Fruit fly (Drosophila melanogaster) whole organism, embryonic: ENCODE results near the gene CG45100.

Experiments used
- Bgb ChIP-seq: fragments of 200-800 bp; sonication (Bioruptor generic); IDR thresholded peaks from 2 replicates; pipeline ENCODE4 v1.3.6; 2022; ENCODE audit warnings: missing biosample characterization, missing genetic modification characterization; ENCODE audit not compliant: partially characterized antibody
- CG10267 ChIP-seq: fragments of 200-800 bp; sonication (Bioruptor generic); optimal IDR thresholded peaks from 2 replicates; lab custom pipeline; 2018; ENCODE audit warnings: missing biosample characterization, mild to moderate bottlenecking, missing genetic modification characterization, moderate library complexity
- CG10366 ChIP-seq: fragments of 200-800 bp; sonication (Bioruptor generic); IDR thresholded peaks from 2 replicates; pipeline ENCODE4 v1.3.6; 2022; ENCODE audit warnings: missing biosample characterization, missing genetic modification characterization
- CG10979 ChIP-seq: fragments of 200-800 bp; sonication (Bioruptor generic); optimal IDR thresholded peaks from 2 replicates; lab custom pipeline; 2018; ENCODE audit warnings: missing biosample characterization, mild to moderate bottlenecking, missing genetic modification characterization, moderate library complexity
- CG11085 ChIP-seq: fragments of 200-800 bp; sonication (Bioruptor generic); IDR thresholded peaks from 2 replicates; pipeline ENCODE4 v1.3.6; 2022; ENCODE audit warnings: missing biosample characterization, missing genetic modification characterization
- CG12659 ChIP-seq: fragments of 200-800 bp; sonication (Bioruptor generic); optimal IDR thresholded peaks from 3 replicates; lab custom pipeline; 2017; ENCODE audit warnings: mild to moderate bottlenecking, missing biosample characterization, missing genetic modification reagents, missing genetic modification characterization
- CG17829 ChIP-seq: fragments of 200-800 bp; optimal IDR thresholded peaks from 2 replicates; lab custom pipeline; 2019; ENCODE audit warnings: missing biosample characterization, mild to moderate bottlenecking, missing genetic modification characterization, moderate library complexity
- CG3065 ChIP-seq: fragments of 200-800 bp; sonication (Bioruptor generic); optimal IDR thresholded peaks from 2 replicates; lab custom pipeline; 2016; ENCODE audit warnings: missing biosample characterization, missing genetic modification characterization
- CG33213 ChIP-seq: fragments of 200-800 bp; sonication (Bioruptor generic); optimal IDR thresholded peaks from 3 replicates; lab custom pipeline; 2016; ENCODE audit warnings: missing biosample characterization, missing genetic modification characterization
- CG34422 ChIP-seq: fragments of 200-800 bp; sonication (Bioruptor generic); IDR thresholded peaks from 3 replicates; pipeline ENCODE4 v1.3.6; 2022; ENCODE audit warnings: missing biosample characterization, missing genetic modification characterization
- CG4730 ChIP-seq: fragments of 200-800 bp; sonication (Bioruptor generic); IDR thresholded peaks from 2 replicates; pipeline ENCODE4 v1.3.6; 2022; ENCODE audit warnings: missing biosample characterization, missing genetic modification characterization
- CG9797 ChIP-seq: fragments of 200-800 bp; sonication (Bioruptor generic); optimal IDR thresholded peaks from 3 replicates; lab custom pipeline; 2018; ENCODE audit warnings: missing biosample characterization, mild to moderate bottlenecking, missing genetic modification characterization
- CoRest ChIP-seq: fragments of 200-800 bp; sonication (Bioruptor generic); optimal IDR thresholded peaks from 3 replicates; lab custom pipeline; 2018; ENCODE audit warnings: missing biosample characterization, mild to moderate bottlenecking, missing genetic modification characterization, moderate library complexity
- Dll ChIP-seq: fragments of 200-800 bp; sonication (Bioruptor generic); IDR thresholded peaks from 4 replicates; pipeline ENCODE4 v1.3.6; 2022; ENCODE audit warnings: missing biosample characterization, missing genetic modification characterization; ENCODE audit not compliant: partially characterized antibody
- E2f2 ChIP-seq: fragments of 200-800 bp; sonication (Bioruptor generic); IDR thresholded peaks from 2 replicates; pipeline ENCODE4 v1.3.6; 2022; ENCODE audit warnings: missing biosample characterization, missing genetic modification characterization
- Ets65A ChIP-seq: fragments of 200-800 bp; sonication (Bioruptor generic); peaks from one replicate; lab custom pipeline; 2016; ENCODE audit warnings: missing biosample characterization, missing genetic modification characterization
- Gsc ChIP-seq: fragments of 200-800 bp; sonication (Bioruptor generic); IDR thresholded peaks from 2 replicates; pipeline ENCODE4 v1.3.6; 2022; ENCODE audit warnings: missing biosample characterization, missing genetic modification characterization
- Hmx ChIP-seq: fragments of 200-800 bp; sonication (Bioruptor generic); optimal IDR thresholded peaks from 2 replicates; lab custom pipeline; 2016; ENCODE audit warnings: missing biosample characterization, missing genetic modification characterization
- Jarid2 ChIP-seq: fragments of 200-800 bp; sonication (Bioruptor generic); optimal IDR thresholded peaks from 3 replicates; lab custom pipeline; 2017; ENCODE audit warnings: mild to moderate bottlenecking, missing biosample characterization, missing genetic modification reagents, missing genetic modification characterization
- MTF-1 ChIP-seq: fragments of 200-800 bp; sonication (Bioruptor generic); optimal IDR thresholded peaks from 2 replicates; lab custom pipeline; 2018; ENCODE audit warnings: missing biosample characterization, mild to moderate bottlenecking, missing genetic modification characterization, borderline replicate concordance
- Rfx ChIP-seq: fragments of 200-800 bp; sonication (Bioruptor generic); IDR thresholded peaks from 2 replicates; pipeline ENCODE4 v1.3.6; 2022; ENCODE audit warnings: missing biosample characterization, missing genetic modification characterization
- Xbp1 ChIP-seq: fragments of 200-800 bp; sonication (Bioruptor generic); optimal IDR thresholded peaks from 3 replicates; lab custom pipeline; 2016; ENCODE audit warnings: missing biosample characterization, mild to moderate bottlenecking, missing genetic modification characterization
- Xrp1 ChIP-seq: fragments of 200-800 bp; sonication (Bioruptor generic); IDR thresholded peaks from 2 replicates; pipeline ENCODE4 v1.3.6; 2022; ENCODE audit warnings: missing biosample characterization, missing genetic modification characterization
- ato ChIP-seq: fragments of 200-800 bp; sonication (Bioruptor generic); IDR thresholded peaks from 2 replicates; pipeline ENCODE4 v1.3.6; 2022; ENCODE audit warnings: missing biosample characterization, missing genetic modification characterization; ENCODE audit not compliant: partially characterized antibody
- dmrt11E ChIP-seq: fragments of 200-800 bp; sonication (Bioruptor generic); optimal IDR thresholded peaks from 3 replicates; lab custom pipeline; 2018; ENCODE audit warnings: missing biosample characterization, mild to moderate bottlenecking, missing genetic modification characterization, moderate library complexity
- dmrt99B ChIP-seq: fragments of 200-800 bp; sonication (Bioruptor generic); optimal IDR thresholded peaks from 2 replicates; lab custom pipeline; 2018; ENCODE audit warnings: missing biosample characterization, mild to moderate bottlenecking, missing genetic modification characterization, moderate library complexity
- ems ChIP-seq: fragments of 200-800 bp; sonication (Bioruptor generic); optimal IDR thresholded peaks from 3 replicates; lab custom pipeline; 2016; ENCODE audit warnings: missing biosample characterization, missing genetic modification characterization
- hb ChIP-seq: fragments of 200-800 bp; sonication (Bioruptor generic); IDR thresholded peaks from 3 replicates; pipeline ENCODE4 v1.3.6; 2022; ENCODE audit warnings: missing biosample characterization, missing genetic modification characterization; ENCODE audit not compliant: partially characterized antibody
- nmo ChIP-seq: fragments of 200-800 bp; sonication (Bioruptor generic); optimal IDR thresholded peaks from 2 replicates; lab custom pipeline; 2018; ENCODE audit warnings: missing biosample characterization, mild to moderate bottlenecking, missing genetic modification characterization, moderate library complexity
- nom ChIP-seq: fragments of 200-800 bp; sonication (Bioruptor generic); optimal IDR thresholded peaks from 2 replicates; lab custom pipeline; 2017; ENCODE audit warnings: missing biosample characterization, missing genetic modification characterization, mild to moderate bottlenecking, moderate library complexity, missing genetic modification reagents
- onecut ChIP-seq: fragments of 200-800 bp; sonication (Bioruptor generic); IDR thresholded peaks from 2 replicates; pipeline ENCODE4 v1.3.6; 2022; ENCODE audit warnings: missing biosample characterization, missing genetic modification characterization
- phol ChIP-seq: fragments of 200-800 bp; sonication (Bioruptor generic); optimal IDR thresholded peaks from 3 replicates; lab custom pipeline; 2018; ENCODE audit warnings: missing biosample characterization, mild to moderate bottlenecking, missing genetic modification characterization, moderate library complexity
- slbo ChIP-seq: fragments of 200-800 bp; sonication (Bioruptor generic); IDR thresholded peaks from 2 replicates; pipeline ENCODE4 v1.3.6; 2022; ENCODE audit warnings: missing biosample characterization, missing genetic modification characterization
- stwl ChIP-seq: fragments of 200-800 bp; sonication (Bioruptor generic); optimal IDR thresholded peaks from 3 replicates; lab custom pipeline; 2018; ENCODE audit warnings: missing biosample characterization, mild to moderate bottlenecking, missing genetic modification characterization, moderate library complexity
- sug ChIP-seq: fragments of 200-800 bp; optimal IDR thresholded peaks from 2 replicates; lab custom pipeline; 2019; ENCODE audit warnings: missing biosample characterization, mild to moderate bottlenecking, missing genetic modification characterization, moderate library complexity
- tgo ChIP-seq: fragments of 200-800 bp; sonication (Bioruptor generic); IDR thresholded peaks from 3 replicates; pipeline ENCODE4 v1.3.6; 2022; ENCODE audit warnings: missing biosample characterization, missing genetic modification characterization
- vvl ChIP-seq: fragments of 200-800 bp; sonication (Bioruptor generic); IDR thresholded peaks from 2 replicates; pipeline ENCODE4 v1.3.6; 2022; ENCODE audit warnings: missing biosample characterization, missing genetic modification characterization
- zf30C ChIP-seq: fragments of 200-800 bp; sonication (Bioruptor generic); optimal IDR thresholded peaks from 3 replicates; lab custom pipeline; 2018; ENCODE audit warnings: missing biosample characterization, mild to moderate bottlenecking, missing genetic modification characterization

Gene CG45100

DNA sequence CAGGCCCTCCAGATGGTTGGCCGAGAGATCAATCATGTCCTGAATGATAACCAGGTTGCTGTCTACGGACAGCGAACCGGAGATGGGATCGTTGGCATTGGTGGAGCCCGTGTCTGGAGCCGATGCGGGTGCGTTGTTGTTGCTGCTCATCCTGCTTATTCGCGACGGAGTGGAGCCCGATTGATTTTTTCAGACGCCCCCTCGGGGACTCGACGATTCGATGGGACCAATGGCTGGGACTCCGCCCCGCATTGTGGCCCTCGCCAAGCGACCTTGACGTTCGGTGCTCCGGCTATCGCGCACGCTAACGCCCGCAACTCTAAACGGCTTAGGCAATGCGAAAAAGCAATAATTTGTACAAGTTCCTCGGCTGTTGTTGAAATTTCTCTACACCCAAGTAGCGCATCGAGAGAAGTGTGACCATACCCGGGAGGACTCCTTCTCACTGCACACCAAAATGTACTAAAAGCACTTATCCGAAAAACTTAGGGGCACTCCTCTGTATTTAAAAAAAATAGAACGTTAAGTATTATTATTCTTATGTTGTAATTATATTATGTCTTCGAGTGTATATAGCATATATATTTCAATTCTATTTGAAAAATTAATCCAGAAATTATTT lies 9.2 kb upstream of the CG45100 start, which contains the start of gene ksr (continued):
- TF ChIP-seq CG17829 (tag; lab: Kevin White, UChicago) (peak; percentile 64), Hmx (no peak), CG10267 (tag; lab: Kevin White, UChicago) (peak; percentile 74), onecut (GFP tag; lab: Robert Waterston, UW) (peak; percentile 80), stwl (tag; lab: Kevin White, UChicago) (peak; percentile 12), tgo (GFP tag; lab: Robert Waterston, UW) (peak; percentile 51; the same call in 1 of the 3 replicates), sug (no peak), CG9797 (peak; percentile 55), Bgb (peak; percentile 29; the same call in 1 of the 2 replicates), phol (tag; lab: Kevin White, UChicago) (peak; percentile 43), CG11085 (GFP tag; lab: Robert Waterston, UW) (no peak), hb (GFP tag; lab: Robert Waterston, UW) (0 out of 3 replicates have a peak, but pooled peaks have one; percentile 17), E2f2 (GFP tag; lab: Robert Waterston, UW) (no peak), Dll (GFP tag; lab: Robert Waterston, UW) (0 out of 4 replicates have a peak, but pooled peaks have one; percentile 18), CG34422 (peak; percentile 38; the same call in 1 of the 3 replicates), Rfx (GFP tag; lab: Robert Waterston, UW) (peak; percentile 17; the same call in 1 of the 2 replicates), CG4730 (GFP tag; lab: Robert Waterston, UW) (no peak), Jarid2 (GFP tag; lab: Kevin White, UChicago) (peak; percentile 2), nom (GFP tag; lab: Kevin White, UChicago) (no peak), vvl (GFP tag; lab: Robert Waterston, UW) (peak; percentile 34; the same call in 1 of the 2 replicates), CG12659 (peak; percentile 15), Xbp1 (GFP tag; lab: Kevin White, UChicago) (peak; percentile 36), slbo (GFP tag; lab: Robert Waterston, UW) (peak; percentile 63), ems (no peak), ato (GFP tag; lab: Robert Waterston, UW) (no peak), CG10366 (peak; percentile 16; the same call in 1 of the 2 replicates), Gsc (GFP tag; lab: Robert Waterston, UW) (no peak), CG10979 (tag; lab: Kevin White, UChicago) (peak; percentile 30), nmo (GFP tag; lab: Kevin White, UChicago) (peak; percentile 37), dmrt99B (no peak), CG33213 (GFP tag; lab: Kevin White, UChicago) (peak; percentile 5), dmrt11E (tag; lab: Kevin White, UChicago) (peak; percentile 50), CoRest (tag; lab: Kevin White, UChicago) (peak; percentile 33), Xrp1 (GFP tag; lab: Robert Waterston, UW) (peak; percentile 38; the same call in 1 of the 2 replicates), CG3065 (GFP tag; lab: Kevin White, UChicago) (no peak), zf30C (GFP tag; lab: Kevin White, UChicago) (peak; percentile 29)

DNA sequence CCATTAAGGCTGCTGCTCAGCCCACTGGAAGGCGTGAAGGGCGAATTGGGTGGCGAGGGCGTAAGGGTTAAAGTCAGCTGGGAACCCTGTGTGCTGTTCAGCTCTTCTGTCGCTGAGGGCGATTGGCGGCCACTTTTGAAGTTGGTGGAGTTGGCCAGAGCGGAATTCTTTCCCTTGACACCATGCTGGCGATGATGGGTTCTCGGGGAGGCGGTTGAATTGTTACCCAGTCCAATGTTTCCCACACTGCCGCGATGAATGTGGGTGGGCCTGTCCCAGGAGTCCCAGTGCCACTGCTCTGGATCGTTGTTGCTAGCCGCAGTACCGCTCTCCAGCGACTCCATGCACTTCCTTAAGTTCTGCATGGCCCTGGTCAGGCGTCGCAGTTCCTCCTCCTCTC lies 8.4 kb upstream of the CG45100 start:
- TF ChIP-seq Ets65A (GFP tag; lab: Kevin White, UChicago) (peak; percentile 82), MTF-1 (GFP tag; lab: Kevin White, UChicago) (no peak)
